Worm (Caenorhabditis elegans) whole organism, dauer: ENCODE data around the gene fbxb-82.

Experiments
- unc-62 ChIP-seq: sonication (generic microtip); optimal IDR thresholded peaks from 2 replicates; lab custom pipeline; 2017; ENCODE audit warnings: missing biosample characterization, missing genetic modification reagents, missing genetic modification characterization

The fbxb-82 gene

ce11 chrIII:143121-143520 lies at the start of gene fbxb-82:
Gene fbxb-82, minus strand, starts transcription at chrIII:143221.
- no peak for TF ChIP-seq unc-62 (GFP tag; lab: Kevin White, UChicago)

- TF ChIP-seq unc-62 (GFP tag; lab: Kevin White, UChicago): no peak
Measured at ce11 chrIII:191803-192202, 48.8 kb upstream of the fbxb-82 start, which contains the start of gene sec-20. Gene sec-20, plus strand, starts transcription at chrIII:192103.

ce11 chrIII:190686-191085 lies 47.7 kb upstream of the fbxb-82 start, which contains the start of gene cox-17:
Gene cox-17, plus strand, starts transcription at chrIII:190986.
- no peak for TF ChIP-seq unc-62 (GFP tag; lab: Kevin White, UChicago)

ce11 chrIII:189280-189679 lies 46.3 kb upstream of the fbxb-82 start:
- TF ChIP-seq unc-62 (GFP tag; lab: Kevin White, UChicago): no peak

ce11 chrIII:188426-188888 lies 45.4 kb upstream of the fbxb-82 start, which contains the start of gene ubc-20:
Gene ubc-20, plus strand, starts transcription at chrIII:188838.
- TF ChIP-seq unc-62 (GFP tag; lab: Kevin White, UChicago): no peak

ce11 chrIII:187829-188228 lies 44.8 kb upstream of the fbxb-82 start, which contains the start of gene mxl-2:
Gene mxl-2, minus strand, starts transcription at chrIII:188131.
- no peak for TF ChIP-seq unc-62 (GFP tag; lab: Kevin White, UChicago)

- TF ChIP-seq unc-62 (GFP tag; lab: Kevin White, UChicago): no peak
Measured at ce11 chrIII:184335-184734, 41.3 kb upstream of the fbxb-82 start.

ce11 chrIII:183072-183471 lies 40.1 kb upstream of the fbxb-82 start:
- TF ChIP-seq unc-62 (GFP tag; lab: Kevin White, UChicago): no peak

ce11 chrIII:182080-182479 lies 39.1 kb upstream of the fbxb-82 start, which contains the start of gene F40G9.15:
Gene F40G9.15, plus strand, starts transcription at chrIII:182380.
- TF ChIP-seq unc-62 (GFP tag; lab: Kevin White, UChicago): no peak

- no peak for TF ChIP-seq unc-62 (GFP tag; lab: Kevin White, UChicago)
Measured at ce11 chrIII:180963-181362, 37.9 kb upstream of the fbxb-82 start, which contains the start of gene F40G9.5. Gene F40G9.5, plus strand, starts transcription at chrIII:181263.

- no peak for TF ChIP-seq unc-62 (GFP tag; lab: Kevin White, UChicago)
Measured at ce11 chrIII:179123-179592, 36.1 kb upstream of the fbxb-82 start, which contains the start of gene F40G9.6. Gene F40G9.6, plus strand, starts transcription at chrIII:179542.

- TF ChIP-seq unc-62 (GFP tag; lab: Kevin White, UChicago): no peak
Measured at ce11 chrIII:178126-178525, 35.1 kb upstream of the fbxb-82 start.

ce11 chrIII:177715-178114 lies 34.7 kb upstream of the fbxb-82 start, which contains the start of gene F40G9.14:
Gene F40G9.14, minus strand, starts transcription at chrIII:177815.
- no peak for TF ChIP-seq unc-62 (GFP tag; lab: Kevin White, UChicago)

ce11 chrIII:175733-176132 lies 32.7 kb upstream of the fbxb-82 start, which contains the start of gene clec-148:
Gene clec-148, minus strand, starts transcription at chrIII:175833.
- no peak for TF ChIP-seq unc-62 (GFP tag; lab: Kevin White, UChicago)

ce11 chrIII:173501-173900 lies 30.5 kb upstream of the fbxb-82 start, which contains the start of gene F40G9.19:
Gene F40G9.19, plus strand, starts transcription at chrIII:173801.
- TF ChIP-seq unc-62 (GFP tag; lab: Kevin White, UChicago): no peak

ce11 chrIII:171617-172016 lies 28.6 kb upstream of the fbxb-82 start, which contains the start of the genes F40G9.9 and F40G9.12:
Gene F40G9.9, minus strand, starts transcription at chrIII:171717.
Gene F40G9.12, plus strand, starts transcription at chrIII:171847.
- TF ChIP-seq unc-62 (GFP tag; lab: Kevin White, UChicago): no peak

- TF ChIP-seq unc-62 (GFP tag; lab: Kevin White, UChicago): no peak
Measured at ce11 chrIII:169478-169877, 26.5 kb upstream of the fbxb-82 start, which contains the start of gene F40G9.18. Gene F40G9.18, minus strand, starts transcription at chrIII:169578.
